Fruit fly (Drosophila melanogaster) whole organism, adult: ENCODE measurements around the gene CG6873.

Source experiments
- CG11617 ChIP-seq: fragments of 200-800 bp; sonication (Bioruptor generic); optimal IDR thresholded peaks from 2 replicates; lab custom pipeline; 2017; ENCODE audit warnings: mild to moderate bottlenecking, missing biosample characterization, missing genetic modification reagents, missing genetic modification characterization
- CG12768 ChIP-seq: fragments of 200-800 bp; sonication (Bioruptor generic); optimal IDR thresholded peaks from 2 replicates; lab custom pipeline; 2017; ENCODE audit warnings: missing biosample characterization, missing genetic modification characterization, mild to moderate bottlenecking, moderate library complexity, missing genetic modification reagents
- CG14711 ChIP-seq: fragments of 200-800 bp; sonication (Bioruptor generic); optimal IDR thresholded peaks from 2 replicates; lab custom pipeline; 2018; ENCODE audit warnings: missing biosample characterization, mild to moderate bottlenecking, missing genetic modification characterization, moderate library complexity
- CG1620 ChIP-seq: fragments of 200-800 bp; sonication (Bioruptor generic); optimal IDR thresholded peaks from 2 replicates; lab custom pipeline; 2016; ENCODE audit warnings: missing biosample characterization, missing genetic modification characterization
- CG33017 ChIP-seq: fragments of 200-800 bp; sonication (Bioruptor generic); optimal IDR thresholded peaks from 2 replicates; lab custom pipeline; 2018; ENCODE audit warnings: missing biosample characterization, mild to moderate bottlenecking, missing genetic modification characterization, moderate library complexity
- CG5204 ChIP-seq: fragments of 200-800 bp; sonication (Bioruptor generic); optimal IDR thresholded peaks from 2 replicates; lab custom pipeline; 2016; ENCODE audit warnings: missing biosample characterization, missing genetic modification characterization
- CG7045 ChIP-seq: fragments of 200-800 bp; sonication (Bioruptor generic); optimal IDR thresholded peaks from 2 replicates; lab custom pipeline; 2017; ENCODE audit warnings: missing biosample characterization, mild to moderate bottlenecking, missing genetic modification characterization
- CG7101 ChIP-seq: fragments of 200-800 bp; sonication (Bioruptor generic); optimal IDR thresholded peaks from 2 replicates; lab custom pipeline; 2018; ENCODE audit warnings: missing biosample characterization, mild to moderate bottlenecking, missing genetic modification characterization, moderate library complexity
- Clk ChIP-seq: fragments of 200-800 bp; sonication (Bioruptor generic); optimal IDR thresholded peaks from 2 replicates; lab custom pipeline; 2017; ENCODE audit warnings: missing biosample characterization, missing genetic modification characterization
- Crg-1 ChIP-seq: fragments of 200-800 bp; sonication (Bioruptor generic); optimal IDR thresholded peaks from 2 replicates; lab custom pipeline; 2016; ENCODE audit warnings: missing biosample characterization, missing genetic modification characterization
- Hr96 ChIP-seq: fragments of 200-800 bp; sonication (Bioruptor generic); optimal IDR thresholded peaks from 2 replicates; lab custom pipeline; 2016; ENCODE audit warnings: missing biosample characterization, missing genetic modification characterization
- Mnt ChIP-seq: fragments of 200-800 bp; sonication (Bioruptor generic); optimal IDR thresholded peaks from 2 replicates; lab custom pipeline; 2016; ENCODE audit warnings: missing biosample characterization, mild to moderate bottlenecking, missing genetic modification characterization
- bab1 ChIP-seq: fragments of 200-800 bp; sonication (Bioruptor generic); optimal IDR thresholded peaks from 3 replicates; lab custom pipeline; 2019; ENCODE audit warnings: missing biosample characterization, mild to moderate bottlenecking, missing genetic modification characterization, moderate library complexity
- cic ChIP-seq: fragments of 200-800 bp; sonication (Bioruptor generic); optimal IDR thresholded peaks from 2 replicates; lab custom pipeline; 2017; ENCODE audit warnings: missing biosample characterization, mild to moderate bottlenecking, missing genetic modification characterization, moderate library complexity
- cnc ChIP-seq, 2 experiments: fragments of >200 bp; optimal IDR thresholded peaks; 2 replicates each; lab custom pipeline; 2017
- kay ChIP-seq: fragments of 200-800 bp; sonication (Bioruptor generic); peaks from one replicate; lab custom pipeline; 2016; ENCODE audit warnings: missing biosample characterization, missing genetic modification characterization, borderline replicate concordance
- ovo ChIP-seq: fragments of 200-800 bp; sonication (Bioruptor generic); optimal IDR thresholded peaks from 2 replicates; lab custom pipeline; 2016; ENCODE audit warnings: missing biosample characterization, missing genetic modification characterization
- pad ChIP-seq: fragments of 200-800 bp; sonication (Bioruptor generic); optimal IDR thresholded peaks from 3 replicates; lab custom pipeline; 2017; ENCODE audit warnings: missing biosample characterization, missing genetic modification characterization, mild to moderate bottlenecking, moderate library complexity, missing genetic modification reagents
- tj ChIP-seq: fragments of 200-800 bp; sonication (Bioruptor generic); optimal IDR thresholded peaks from 3 replicates; lab custom pipeline; 2017; ENCODE audit warnings: missing biosample characterization, mild to moderate bottlenecking, missing genetic modification characterization, moderate library complexity
- toe ChIP-seq: fragments of 200-800 bp; sonication (Bioruptor generic); optimal IDR thresholded peaks from 2 replicates; lab custom pipeline; 2016; ENCODE audit warnings: missing biosample characterization, missing genetic modification characterization

CG6873 gene

dm6 chrX:18776976-18777925 lies 37.6 kb upstream of the CG6873 start:
- TF ChIP-seq Mnt (GFP tag; lab: Kevin White, UChicago) (no peak), CG11617 (GFP tag; lab: Kevin White, UChicago) (peak; percentile 11), kay (GFP tag; lab: Kevin White, UChicago) (no peak), CG5204 (GFP tag; lab: Kevin White, UChicago) (no peak), cic (GFP tag; lab: Kevin White, UChicago) (no peak), CG14711 (tag; lab: Kevin White, UChicago) (no peak), CG7045 (GFP tag; lab: Kevin White, UChicago) (no peak), pad (GFP tag; lab: Kevin White, UChicago) (no peak), toe (GFP tag; lab: Kevin White, UChicago) (no peak), tj (GFP tag; lab: Kevin White, UChicago) (peak; percentile 79)

- TF ChIP-seq ovo (GFP tag; lab: Kevin White, UChicago) = no peak
- no peak for TF ChIP-seq CG12768
- TF ChIP-seq CG1620 (GFP tag; lab: Kevin White, UChicago) = no peak
- TF ChIP-seq bab1 = no peak
- TF ChIP-seq Clk (GFP tag; lab: Kevin White, UChicago) = no peak
- TF ChIP-seq CG11617 (GFP tag; lab: Kevin White, UChicago) = no peak
- no peak for TF ChIP-seq kay (GFP tag; lab: Kevin White, UChicago)
- TF ChIP-seq CG7045 (GFP tag; lab: Kevin White, UChicago) = no peak
- TF ChIP-seq Mnt (GFP tag; lab: Kevin White, UChicago) = no peak
- no peak for TF ChIP-seq Hr96 (GFP tag; lab: Kevin White, UChicago)
- TF ChIP-seq cnc (optimal IDR thresholded peaks at IDR 0.05; lab: Kevin White, UChicago) = no peak
- TF ChIP-seq Crg-1 = no peak
- no peak for TF ChIP-seq CG33017 (tag; lab: Kevin White, UChicago)
- TF ChIP-seq cic (GFP tag; lab: Kevin White, UChicago) = no peak
- no peak for TF ChIP-seq CG5204 (GFP tag; lab: Kevin White, UChicago)
These were observed 36.3 kb upstream of the CG6873 start for dm6 chrX:18775839-18776538.

- TF ChIP-seq Clk (GFP tag; lab: Kevin White, UChicago) (no peak), pad (GFP tag; lab: Kevin White, UChicago) (peak; percentile 11), tj (GFP tag; lab: Kevin White, UChicago) (peak; percentile 45), cic (GFP tag; lab: Kevin White, UChicago) (no peak), Mnt (GFP tag; lab: Kevin White, UChicago) (peak; percentile 53)
These were observed 35.2 kb upstream of the CG6873 start, which contains the start of gene CG6891 for dm6 chrX:18774818-18775343. CG6891 (plus strand) TSS chrX:18775228.

dm6 chrX:18773817-18774216 lies 34.1 kb upstream of the CG6873 start, which contains the start of gene CCKLR-17D3:
CCKLR-17D3 (minus strand) TSS chrX:18774027.
- TF ChIP-seq cic (GFP tag; lab: Kevin White, UChicago) (no peak), CG11617 (GFP tag; lab: Kevin White, UChicago) (no peak), bab1 (no peak), Hr96 (GFP tag; lab: Kevin White, UChicago) (no peak)

- TF ChIP-seq kay (GFP tag; lab: Kevin White, UChicago) (no peak), CG5204 (GFP tag; lab: Kevin White, UChicago) (no peak), toe (GFP tag; lab: Kevin White, UChicago) (no peak), cic (GFP tag; lab: Kevin White, UChicago) (no peak), CG14711 (tag; lab: Kevin White, UChicago) (no peak), CG1620 (GFP tag; lab: Kevin White, UChicago) (no peak), pad (GFP tag; lab: Kevin White, UChicago) (no peak), tj (GFP tag; lab: Kevin White, UChicago) (no peak), bab1 (no peak), ovo (GFP tag; lab: Kevin White, UChicago) (no peak), Crg-1 (no peak), CG7101 (tag; lab: Kevin White, UChicago) (no peak), Mnt (GFP tag; lab: Kevin White, UChicago) (no peak), CG12768 (no peak), CG7045 (GFP tag; lab: Kevin White, UChicago) (no peak), CG11617 (GFP tag; lab: Kevin White, UChicago) (no peak), Hr96 (GFP tag; lab: Kevin White, UChicago) (no peak)
These were observed 32.3 kb upstream of the CG6873 start for dm6 chrX:18771995-18772394.
